Worm (Caenorhabditis elegans) whole organism, late embryonic: Measurements from ENCODE around the gene tin-9.2.
A peak's percentile ranks its signal among the peaks of the same experiment; 100 is the strongest.

Source experiments
- C08G9.2 ChIP-seq: sonication (generic microtip); optimal IDR thresholded peaks from 2 replicates; lab custom pipeline; 2016; ENCODE audit warnings: mild to moderate bottlenecking, missing genetic modification characterization, moderate library complexity, missing compliant biosample characterization
- C38D4.7 ChIP-seq: fragments of 200-800 bp; sonication (Bioruptor generic); optimal IDR thresholded peaks from 2 replicates; lab custom pipeline; 2018; ENCODE audit warnings: mild to moderate bottlenecking, missing genetic modification characterization, moderate library complexity, missing compliant biosample characterization
- F13H6.1 ChIP-seq: sonication (generic microtip); optimal IDR thresholded peaks from 2 replicates; lab custom pipeline; 2016; ENCODE audit warnings: missing genetic modification characterization, missing compliant biosample characterization
- K09A11.1 ChIP-seq: sonication (generic microtip); optimal IDR thresholded peaks from 2 replicates; lab custom pipeline; 2017; ENCODE audit warnings: antibody characterized with exemption, mild to moderate bottlenecking, missing genetic modification characterization, missing compliant biosample characterization; ENCODE audit not compliant: insufficient read depth
- T23F11.4 ChIP-seq: fragments of 200-800 bp; sonication (Bioruptor generic); optimal IDR thresholded peaks from 2 replicates; lab custom pipeline; 2018; ENCODE audit warnings: mild to moderate bottlenecking, missing genetic modification characterization, missing compliant biosample characterization
- Y22D7AL.16 ChIP-seq: sonication (generic microtip); optimal IDR thresholded peaks from 2 replicates; lab custom pipeline; 2016; ENCODE audit warnings: missing genetic modification characterization, missing compliant biosample characterization
- ahr-1 ChIP-seq: sonication (generic microtip); optimal IDR thresholded peaks from 2 replicates; lab custom pipeline; 2016; ENCODE audit warnings: missing genetic modification characterization, missing compliant biosample characterization
- ama-1 ChIP-seq: fragments of 150-350 bp; optimal IDR thresholded peaks from 2 replicates; lab custom pipeline; 2014
- ceh-14 ChIP-seq: sonication (generic microtip); optimal IDR thresholded peaks from 2 replicates; lab custom pipeline; 2016; ENCODE audit warnings: missing genotype, missing genetic modification characterization, missing compliant biosample characterization
- ceh-18 ChIP-seq: sonication (generic microtip); optimal IDR thresholded peaks from 2 replicates; lab custom pipeline; 2016; ENCODE audit warnings: missing genetic modification characterization, missing compliant biosample characterization
- ceh-2 ChIP-seq: sonication (generic microtip); optimal IDR thresholded peaks from 2 replicates; lab custom pipeline; 2016; ENCODE audit warnings: missing genotype, missing genetic modification characterization, missing compliant biosample characterization
- ceh-31 ChIP-seq: sonication (generic microtip); optimal IDR thresholded peaks from 2 replicates; lab custom pipeline; 2016; ENCODE audit warnings: missing genetic modification characterization, missing compliant biosample characterization
- ceh-34 ChIP-seq: sonication (generic microtip); optimal IDR thresholded peaks from 2 replicates; lab custom pipeline; 2016; ENCODE audit warnings: mild to moderate bottlenecking, missing genetic modification characterization, missing compliant biosample characterization
- ceh-48 ChIP-seq: sonication (generic microtip); optimal IDR thresholded peaks from 2 replicates; lab custom pipeline; 2016; ENCODE audit warnings: missing genetic modification characterization, inconsistent platforms, missing compliant biosample characterization
- ceh-6 ChIP-seq: fragments of 200-800 bp; sonication (Bioruptor generic); optimal IDR thresholded peaks from 2 replicates; lab custom pipeline; 2018; ENCODE audit warnings: mild to moderate bottlenecking, missing genetic modification characterization, missing compliant biosample characterization
- dmd-4 ChIP-seq: sonication (generic microtip); optimal IDR thresholded peaks from 2 replicates; lab custom pipeline; 2016; ENCODE audit warnings: borderline replicate concordance, missing genetic modification characterization, missing compliant biosample characterization
- elt-2 ChIP-seq: sonication (generic microtip); optimal IDR thresholded peaks from 2 replicates; lab custom pipeline; 2016; ENCODE audit warnings: missing genetic modification reagents, missing genetic modification characterization, missing compliant biosample characterization
- elt-4 ChIP-seq: sonication (generic microtip); optimal IDR thresholded peaks from 2 replicates; lab custom pipeline; 2016; ENCODE audit warnings: missing genetic modification characterization, missing compliant biosample characterization
- fax-1 ChIP-seq: sonication (generic microtip); optimal IDR thresholded peaks from 2 replicates; lab custom pipeline; 2016; ENCODE audit warnings: missing genotype, missing genetic modification characterization, missing compliant biosample characterization
- fkh-6 ChIP-seq: sonication (generic microtip); optimal IDR thresholded peaks from 2 replicates; lab custom pipeline; 2016; ENCODE audit warnings: missing genetic modification characterization, missing compliant biosample characterization
- gmeb-2 ChIP-seq: sonication (generic microtip); optimal IDR thresholded peaks from 2 replicates; lab custom pipeline; 2016; ENCODE audit warnings: missing genetic modification characterization, inconsistent platforms, missing compliant biosample characterization
- hlh-13 ChIP-seq: fragments of 200-800 bp; sonication (Bioruptor generic); optimal IDR thresholded peaks from 2 replicates; lab custom pipeline; 2018; ENCODE audit warnings: mild to moderate bottlenecking, missing genetic modification characterization, missing compliant biosample characterization
- hlh-15 ChIP-seq: sonication (generic microtip); optimal IDR thresholded peaks from 2 replicates; lab custom pipeline; 2016; ENCODE audit warnings: missing genetic modification characterization, missing compliant biosample characterization
- hlh-30 ChIP-seq: sonication (generic microtip); optimal IDR thresholded peaks from 2 replicates; lab custom pipeline; 2017; ENCODE audit warnings: antibody characterized with exemption, missing genetic modification characterization, missing compliant biosample characterization; ENCODE audit not compliant: insufficient read depth
- hlh-6 ChIP-seq: sonication (generic microtip); optimal IDR thresholded peaks from 2 replicates; lab custom pipeline; 2016; ENCODE audit warnings: missing genotype, missing genetic modification characterization, missing compliant biosample characterization
- lin-11 ChIP-seq: fragments of 200-800 bp; sonication (Bioruptor generic); optimal IDR thresholded peaks from 2 replicates; lab custom pipeline; 2018; ENCODE audit warnings: mild to moderate bottlenecking, missing genetic modification characterization, missing compliant biosample characterization
- madf-2 ChIP-seq: sonication (generic microtip); optimal IDR thresholded peaks from 2 replicates; lab custom pipeline; 2017; ENCODE audit warnings: missing genetic modification characterization, missing compliant biosample characterization
- nfya-1 ChIP-seq: sonication (generic microtip); optimal IDR thresholded peaks from 2 replicates; lab custom pipeline; 2017; ENCODE audit warnings: missing genetic modification characterization, mild to moderate bottlenecking, missing compliant biosample characterization, antibody characterized with exemption, moderate library complexity
- nhr-11 ChIP-seq: fragments of 150-350 bp; optimal IDR thresholded peaks from 2 replicates; lab custom pipeline; 2014; ENCODE audit warnings: missing biosample characterization, missing genetic modification characterization
- nhr-232 ChIP-seq: sonication (generic microtip); optimal IDR thresholded peaks from 2 replicates; lab custom pipeline; 2016; ENCODE audit warnings: missing genetic modification characterization, missing compliant biosample characterization
- npax-4 ChIP-seq: sonication (generic microtip); optimal IDR thresholded peaks from 2 replicates; lab custom pipeline; 2016; ENCODE audit warnings: missing genetic modification characterization, missing compliant biosample characterization
- pag-3 ChIP-seq: sonication (generic microtip); optimal IDR thresholded peaks from 2 replicates; lab custom pipeline; 2016; ENCODE audit warnings: missing compliant biosample characterization, missing genetic modification characterization, borderline replicate concordance
- pat-9 ChIP-seq: fragments of 200-800 bp; sonication (Bioruptor generic); optimal IDR thresholded peaks from 2 replicates; lab custom pipeline; 2018; ENCODE audit warnings: mild to moderate bottlenecking, missing genetic modification characterization, moderate library complexity, missing compliant biosample characterization
- pax-1 ChIP-seq: fragments of 150-350 bp; optimal IDR thresholded peaks from 2 replicates; lab custom pipeline; 2014; ENCODE audit warnings: missing biosample characterization, missing genetic modification characterization
- pha-2 ChIP-seq: sonication (generic microtip); optimal IDR thresholded peaks from 2 replicates; lab custom pipeline; 2017; ENCODE audit warnings: mild to moderate bottlenecking, missing genetic modification characterization, missing compliant biosample characterization
- rnt-1 ChIP-seq: sonication (generic microtip); optimal IDR thresholded peaks from 2 replicates; lab custom pipeline; 2016; ENCODE audit warnings: missing genetic modification characterization, missing compliant biosample characterization
- sdc-2 ChIP-seq: sonication (generic microtip); optimal IDR thresholded peaks from 2 replicates; lab custom pipeline; 2016; ENCODE audit warnings: missing genotype, missing genetic modification characterization, missing compliant biosample characterization
- sox-2 ChIP-seq: fragments of 200-800 bp; sonication (Bioruptor generic); IDR thresholded peaks from 2 replicates; pipeline ENCODE4 v1.3.6; 2022; ENCODE audit warnings: missing genetic modification reagents, missing genetic modification characterization, missing compliant biosample characterization
- syd-9 ChIP-seq: sonication (generic microtip); optimal IDR thresholded peaks from 2 replicates; lab custom pipeline; 2016; ENCODE audit warnings: mild to moderate bottlenecking, missing genetic modification characterization, moderate library complexity, missing compliant biosample characterization
- tbx-2 ChIP-seq: sonication (generic microtip); optimal IDR thresholded peaks from 2 replicates; lab custom pipeline; 2016; ENCODE audit warnings: missing genetic modification characterization, missing compliant biosample characterization
- ttx-3 ChIP-seq: sonication (generic microtip); optimal IDR thresholded peaks from 2 replicates; lab custom pipeline; 2016; ENCODE audit warnings: missing genetic modification reagents, missing genetic modification characterization, missing compliant biosample characterization
- unc-3 ChIP-seq, 2 experiments: fragments of 200-800 bp in 1 of 2; sonication (Bioruptor generic) in 1 of 2; sonication (generic microtip) in 1 of 2; conservative IDR thresholded peaks in 1 of 2; optimal IDR thresholded peaks in 1 of 2; 2 replicates each; pipeline versions ENCODE4 v1.3.6 to Lab custom; 2016 to 2022; ENCODE audit warnings: missing compliant biosample characterization in 2 of 2, missing genetic modification characterization in 2 of 2, missing genetic modification reagents in 1 of 2
- unc-42 ChIP-seq: sonication (generic microtip); optimal IDR thresholded peaks from 2 replicates; lab custom pipeline; 2016; ENCODE audit warnings: missing genotype, missing genetic modification characterization, missing compliant biosample characterization
- unc-55 ChIP-seq: sonication (generic microtip); optimal IDR thresholded peaks from 2 replicates; lab custom pipeline; 2017; ENCODE audit warnings: missing biosample characterization, missing genetic modification reagents, missing genetic modification characterization
- zip-5 ChIP-seq: sonication (generic microtip); optimal IDR thresholded peaks from 2 replicates; lab custom pipeline; 2016; ENCODE audit warnings: missing genetic modification characterization, missing compliant biosample characterization
- ztf-16 ChIP-seq: sonication (generic microtip); optimal IDR thresholded peaks from 2 replicates; lab custom pipeline; 2017; ENCODE audit warnings: missing genetic modification characterization, missing compliant biosample characterization

tin-9.2 gene

ce11 chrIV:13098652-13099051, at the start of gene tin-9.2, which contains the start of the genes dli-1 and exos-4.1:
Gene tin-9.2, plus strand, starts transcription at chrIV:13098995.
Gene dli-1, minus strand, starts transcription at chrIV:13098792.
Gene exos-4.1, plus strand, starts transcription at chrIV:13098999.
- TF ChIP-seq gmeb-2 (no peak), nfya-1 (tag; lab: Kevin White, UChicago) (peak; percentile 47), pha-2 (tag; lab: Kevin White, UChicago) (no peak), fkh-6 (tag; lab: Kevin White, UChicago) (no peak), ztf-16 (tag; lab: Kevin White, UChicago) (no peak), T23F11.4 (GFP tag; lab: Kevin White, UChicago) (no peak), zip-5 (no peak), ama-1 (lab: Kevin White, UChicago) (no peak), lin-11 (tag; lab: Kevin White, UChicago) (no peak), pat-9 (tag; lab: Kevin White, UChicago) (no peak), sox-2 (GFP tag; lab: Robert Waterston, UW) (no peak), elt-4 (tag; lab: Kevin White, UChicago) (no peak), ceh-31 (tag; lab: Kevin White, UChicago) (peak; percentile 21), unc-3 (GFP tag; conservative IDR thresholded peaks at IDR 0.05; lab: Robert Waterston, UW) (no peak), unc-3 (tag; optimal IDR thresholded peaks at IDR 0.05; lab: Kevin White, UChicago) (no peak), nhr-232 (tag; lab: Kevin White, UChicago) (no peak), pag-3 (tag; lab: Kevin White, UChicago) (no peak), elt-2 (tag; lab: Kevin White, UChicago) (no peak), ceh-14 (peak; percentile 57), npax-4 (tag; lab: Kevin White, UChicago) (no peak), hlh-6 (tag; lab: Kevin White, UChicago) (no peak), K09A11.1 (tag; lab: Kevin White, UChicago) (no peak), ceh-34 (peak; percentile 9), Y22D7AL.16 (tag; lab: Kevin White, UChicago) (no peak), unc-55 (GFP tag; lab: Kevin White, UChicago) (no peak), hlh-15 (tag; lab: Kevin White, UChicago) (no peak), sdc-2 (tag; lab: Kevin White, UChicago) (no peak), madf-2 (no peak), ahr-1 (tag; lab: Kevin White, UChicago) (no peak), dmd-4 (tag; lab: Kevin White, UChicago) (no peak), hlh-13 (GFP tag; lab: Kevin White, UChicago) (no peak), syd-9 (no peak), fax-1 (tag; lab: Kevin White, UChicago) (peak; percentile 0), F13H6.1 (no peak), ceh-18 (tag; lab: Kevin White, UChicago) (no peak), pax-1 (tag; lab: Kevin White, UChicago) (no peak), tbx-2 (peak; percentile 35), C08G9.2 (tag; lab: Kevin White, UChicago) (no peak), ceh-48 (tag; lab: Kevin White, UChicago) (no peak), ttx-3 (no peak), unc-42 (tag; lab: Kevin White, UChicago) (peak; percentile 95), C38D4.7 (no peak), ceh-2 (tag; lab: Kevin White, UChicago) (no peak), hlh-30 (tag; lab: Kevin White, UChicago) (no peak), nhr-11 (tag; lab: Kevin White, UChicago) (no peak), rnt-1 (peak; percentile 2), ceh-6 (GFP tag; lab: Kevin White, UChicago) (no peak)
